Fruit fly (Drosophila melanogaster): ENCODE measurements around the gene Vsx1.

The Vsx1 gene

DNA sequence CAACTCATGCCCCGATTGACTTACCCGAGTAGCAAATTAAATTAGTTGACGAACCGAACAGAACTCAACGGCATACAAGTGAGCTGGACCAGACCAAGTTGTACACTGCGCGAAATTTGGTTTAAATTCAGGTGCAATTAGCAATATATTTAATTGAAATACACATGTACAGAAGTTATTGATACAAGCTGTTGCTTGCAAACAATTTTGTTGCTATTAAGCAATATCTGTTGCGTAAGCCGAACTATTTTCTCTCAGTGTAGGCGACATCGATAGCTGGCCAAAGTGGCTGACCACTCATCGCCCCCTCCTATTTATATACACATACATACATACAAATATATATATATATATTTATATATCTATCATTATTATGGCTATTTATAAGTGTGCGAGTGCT lies 10.1 kb downstream of the Vsx1 start:
- TF ChIP-seq Snoo (tag; optimal IDR thresholded peaks at IDR 0.05) (no peak), CG8301 (tag; optimal IDR thresholded peaks at IDR 0.05) (no peak), CG10348 (GFP tag; IDR thresholded peaks at IDR 0.05) (no peak), CG4496 (GFP tag; IDR thresholded peaks at IDR 0.05) (no peak), EcR (GFP tag; optimal IDR thresholded peaks at IDR 0.05) (no peak), CG32121 (GFP tag; IDR thresholded peaks at IDR 0.05) (no peak), fd96Ca (GFP tag; IDR thresholded peaks at IDR 0.05) (no peak), gl (tag; optimal IDR thresholded peaks at IDR 0.05) (no peak), Pif1A (GFP tag; optimal IDR thresholded peaks at IDR 0.05) (no peak), CG9948 (tag; optimal IDR thresholded peaks at IDR 0.05) (no peak), CG13204 (GFP tag; optimal IDR thresholded peaks at IDR 0.05) (no peak), CG12605 (GFP tag; IDR thresholded peaks at IDR 0.05) (no peak), Pif1B (GFP tag; optimal IDR thresholded peaks at IDR 0.05) (no peak), CG34367 (tag; optimal IDR thresholded peaks at IDR 0.05) (no peak), CG8159 (tag; optimal IDR thresholded peaks at IDR 0.05) (no peak), D1 (tag; optimal IDR thresholded peaks at IDR 0.05) (no peak), rn (GFP tag; IDR thresholded peaks at IDR 0.05) (no peak)

DNA sequence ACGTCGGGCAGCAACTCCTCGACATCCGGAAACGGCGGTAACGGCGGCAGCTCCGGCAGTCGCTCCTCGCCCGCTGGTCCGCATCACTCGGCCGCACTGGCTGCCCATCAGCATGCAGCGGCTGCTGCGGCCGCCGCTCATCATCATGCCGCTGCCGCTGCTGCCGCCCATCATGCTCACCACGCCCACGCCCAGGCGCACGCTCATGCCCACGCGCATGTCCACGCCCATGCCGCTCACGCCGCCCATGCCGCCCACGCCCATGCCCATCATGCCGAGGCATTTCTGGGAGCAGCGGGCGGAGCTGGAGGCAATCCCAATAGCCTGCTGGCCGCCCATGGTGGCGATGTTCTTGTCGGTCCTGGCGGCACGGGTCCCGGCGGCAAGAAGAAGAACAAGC lies 12.3 kb downstream of the Vsx1 start:
- no peak for TF ChIP-seq CG4496 (GFP tag; IDR thresholded peaks at IDR 0.05)
- TF ChIP-seq Ets98B (GFP tag; IDR thresholded peaks at IDR 0.05), result no peak
- TF ChIP-seq Snoo (tag; optimal IDR thresholded peaks at IDR 0.05), result no peak
- no peak for TF ChIP-seq CG9948 (tag; optimal IDR thresholded peaks at IDR 0.05)
- TF ChIP-seq CG15710 (tag; optimal IDR thresholded peaks at IDR 0.05), result no peak

- TF ChIP-seq CG15710 (tag; optimal IDR thresholded peaks at IDR 0.05), result no peak
- no peak for TF ChIP-seq CG13204 (GFP tag; optimal IDR thresholded peaks at IDR 0.05)
- no peak for TF ChIP-seq Snoo (tag; optimal IDR thresholded peaks at IDR 0.05)
- TF ChIP-seq CG10348 (GFP tag; IDR thresholded peaks at IDR 0.05), result no peak
- no peak for TF ChIP-seq Ets98B (GFP tag; IDR thresholded peaks at IDR 0.05)
- TF ChIP-seq CG14655 (GFP tag; optimal IDR thresholded peaks at IDR 0.05), result no peak
- no peak for TF ChIP-seq fd96Ca (GFP tag; IDR thresholded peaks at IDR 0.05)
- no peak for TF ChIP-seq gl (tag; optimal IDR thresholded peaks at IDR 0.05)
- TF ChIP-seq CG8301 (tag; optimal IDR thresholded peaks at IDR 0.05), result no peak
- no peak for TF ChIP-seq Pif1B (GFP tag; optimal IDR thresholded peaks at IDR 0.05)
- TF ChIP-seq CG4496 (GFP tag; IDR thresholded peaks at IDR 0.05), result no peak
- TF ChIP-seq CG9948 (tag; optimal IDR thresholded peaks at IDR 0.05), result no peak
- TF ChIP-seq Pif1A (GFP tag; optimal IDR thresholded peaks at IDR 0.05), result no peak
- no peak for TF ChIP-seq CG12605 (GFP tag; IDR thresholded peaks at IDR 0.05)
- no peak for TF ChIP-seq CG17806 (tag; optimal IDR thresholded peaks at IDR 0.05)
- no peak for TF ChIP-seq D1 (tag; optimal IDR thresholded peaks at IDR 0.05)
- TF ChIP-seq CG34367 (tag; optimal IDR thresholded peaks at IDR 0.05), result no peak
Measured at dm6 chrX:5607647-5608046, 13.6 kb downstream of the Vsx1 start.

DNA sequence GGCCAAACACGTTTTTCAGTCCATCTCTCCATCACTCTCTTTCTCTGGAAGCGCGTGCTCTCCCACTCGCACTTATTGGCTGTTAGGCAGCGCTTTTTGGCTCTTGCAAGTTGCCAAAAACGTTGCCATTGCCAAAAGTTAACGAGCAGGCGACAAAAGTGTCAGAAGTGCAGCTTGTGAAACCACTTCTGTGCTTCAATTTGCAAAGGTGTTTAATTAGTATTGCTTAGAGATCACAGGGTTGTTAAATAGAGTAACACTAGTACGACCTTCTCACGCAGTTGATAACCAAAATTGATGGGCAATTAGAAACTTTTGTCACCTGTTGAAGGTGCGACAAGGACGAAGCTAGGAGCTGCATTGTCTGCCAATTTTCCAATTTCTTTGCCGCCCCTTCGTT lies 14.4 kb downstream of the Vsx1 start:
- TF ChIP-seq Ets98B (GFP tag; IDR thresholded peaks at IDR 0.05), result peak; percentile 57; the same call in 1 of the 2 replicates
- TF ChIP-seq CG32121 (GFP tag; IDR thresholded peaks at IDR 0.05), result peak; percentile 58; the same call in 1 of the 2 replicates
- TF ChIP-seq rn (GFP tag; IDR thresholded peaks at IDR 0.05), result no peak
- TF ChIP-seq Pif1B (GFP tag; optimal IDR thresholded peaks at IDR 0.05), result no peak
- TF ChIP-seq CG17806 (tag; optimal IDR thresholded peaks at IDR 0.05), result no peak
- no peak for TF ChIP-seq CG14655 (GFP tag; optimal IDR thresholded peaks at IDR 0.05)
- TF ChIP-seq fd96Ca (GFP tag; IDR thresholded peaks at IDR 0.05), result peak; percentile 68; the same call in 2 of the 3 replicates
- TF ChIP-seq CG10348 (GFP tag; IDR thresholded peaks at IDR 0.05), result 0 out of 2 replicates have a peak, but pooled peaks have one; percentile 40
- TF ChIP-seq CG9948 (tag; optimal IDR thresholded peaks at IDR 0.05), result no peak
- no peak for TF ChIP-seq CG13204 (GFP tag; optimal IDR thresholded peaks at IDR 0.05)
- TF ChIP-seq Snoo (tag; optimal IDR thresholded peaks at IDR 0.05), result peak; percentile 61
- no peak for TF ChIP-seq gl (tag; optimal IDR thresholded peaks at IDR 0.05)
- TF ChIP-seq EcR (GFP tag; optimal IDR thresholded peaks at IDR 0.05), result no peak
- TF ChIP-seq D1 (tag; optimal IDR thresholded peaks at IDR 0.05), result no peak
- no peak for TF ChIP-seq CG8301 (tag; optimal IDR thresholded peaks at IDR 0.05)
- 0 out of 2 replicates have a peak, but pooled peaks have one; percentile 32 for TF ChIP-seq CG12605 (GFP tag; IDR thresholded peaks at IDR 0.05)
- peak; percentile 72 for TF ChIP-seq CG4496 (GFP tag; IDR thresholded peaks at IDR 0.05)

- TF ChIP-seq D1 (tag; optimal IDR thresholded peaks at IDR 0.05) (peak; percentile 26), Snoo (tag; optimal IDR thresholded peaks at IDR 0.05) (no peak)
Measured at dm6 chrX:5612977-5613376, 18.9 kb downstream of the Vsx1 start.

dm6 chrX:5614367-5614766 lies 20.3 kb downstream of the Vsx1 start, which contains the start of gene CG34435:
Gene CG34435, minus strand, starts transcription at chrX:5614467.
- no peak for TF ChIP-seq CG34367 (tag; optimal IDR thresholded peaks at IDR 0.05)
- TF ChIP-seq Pif1A (GFP tag; optimal IDR thresholded peaks at IDR 0.05), result no peak
- TF ChIP-seq CG15710 (tag; optimal IDR thresholded peaks at IDR 0.05), result no peak
- no peak for TF ChIP-seq CG8301 (tag; optimal IDR thresholded peaks at IDR 0.05)
- TF ChIP-seq Ets98B (GFP tag; IDR thresholded peaks at IDR 0.05), result no peak
- no peak for TF ChIP-seq CG9948 (tag; optimal IDR thresholded peaks at IDR 0.05)
- TF ChIP-seq CG32121 (GFP tag; IDR thresholded peaks at IDR 0.05), result no peak
- no peak for TF ChIP-seq CG14655 (GFP tag; optimal IDR thresholded peaks at IDR 0.05)
- no peak for TF ChIP-seq Pif1B (GFP tag; optimal IDR thresholded peaks at IDR 0.05)
- no peak for TF ChIP-seq CG17806 (tag; optimal IDR thresholded peaks at IDR 0.05)
- no peak for TF ChIP-seq CG10348 (GFP tag; IDR thresholded peaks at IDR 0.05)
- TF ChIP-seq CG8159 (tag; optimal IDR thresholded peaks at IDR 0.05), result no peak
- no peak for TF ChIP-seq fd96Ca (GFP tag; IDR thresholded peaks at IDR 0.05)
- TF ChIP-seq rn (GFP tag; IDR thresholded peaks at IDR 0.05), result no peak
- no peak for TF ChIP-seq gl (tag; optimal IDR thresholded peaks at IDR 0.05)
- TF ChIP-seq D1 (tag; optimal IDR thresholded peaks at IDR 0.05), result no peak
- no peak for TF ChIP-seq CG4496 (GFP tag; IDR thresholded peaks at IDR 0.05)
- no peak for TF ChIP-seq CG12605 (GFP tag; IDR thresholded peaks at IDR 0.05)
